Fruit fly (Drosophila melanogaster): Measurements from ENCODE around the gene Hel89B.

- TF ChIP-seq CG10348 (GFP tag; IDR thresholded peaks at IDR 0.05) (no peak), Snoo (tag; optimal IDR thresholded peaks at IDR 0.05) (no peak), gl (tag; optimal IDR thresholded peaks at IDR 0.05) (no peak), CG12605 (GFP tag; IDR thresholded peaks at IDR 0.05) (no peak), CG15710 (tag; optimal IDR thresholded peaks at IDR 0.05) (no peak), CG32121 (GFP tag; IDR thresholded peaks at IDR 0.05) (no peak)
Measured at dm6 chr3R:16029584-16029983, 56.5 kb downstream of the Hel89B start.

Data from whole organism, pupa.